Worm (Caenorhabditis elegans): ENCODE data around the gene chil-17.

DNA sequence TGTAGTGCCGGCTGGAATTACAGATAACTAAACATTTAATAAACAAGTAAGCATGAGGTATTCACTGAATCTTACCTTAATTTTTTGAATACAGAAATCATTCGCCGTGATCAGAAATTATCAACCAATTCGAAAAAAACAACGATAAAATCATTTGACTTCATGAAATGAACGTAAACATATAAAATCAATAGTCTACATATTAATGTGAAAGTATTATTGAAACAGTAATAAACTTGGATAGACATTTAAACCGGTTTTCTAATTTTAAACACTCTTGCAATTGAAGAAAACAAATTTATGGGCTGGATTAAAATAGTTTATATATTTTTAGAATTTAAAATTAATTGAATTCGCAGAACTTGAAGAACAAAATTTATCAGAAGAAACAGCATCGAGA lies 1.9 kb upstream of the chil-17 start, which contains the start of gene chil-16:
- TF ChIP-seq ama-1 (optimal IDR thresholded peaks at IDR 0.05) (no peak), hnd-1 (tag; optimal IDR thresholded peaks at IDR 0.05) (no peak), F13C5.2 (tag; optimal IDR thresholded peaks at IDR 0.05) (no peak), flt-1 (GFP tag; IDR thresholded peaks at IDR 0.05) (no peak), sea-1 (GFP tag; conservative IDR thresholded peaks at IDR 0.05) (no peak), ceh-36 (tag; optimal IDR thresholded peaks at IDR 0.05) (no peak)
